Fruit fly (Drosophila melanogaster) whole organism, embryonic: Measurements from ENCODE around the gene mfr.

Experiments used
- B-H2 ChIP-seq: fragments of 200-800 bp; sonication (Bioruptor generic); optimal IDR thresholded peaks from 2 replicates; lab custom pipeline; 2018; ENCODE audit warnings: missing biosample characterization, mild to moderate bottlenecking, missing genetic modification characterization
- CG10979 ChIP-seq: fragments of 200-800 bp; sonication (Bioruptor generic); optimal IDR thresholded peaks from 2 replicates; lab custom pipeline; 2018; ENCODE audit warnings: missing biosample characterization, mild to moderate bottlenecking, missing genetic modification characterization, moderate library complexity
- CG11247 ChIP-seq: fragments of 200-800 bp; sonication (Bioruptor generic); IDR thresholded peaks from 2 replicates; pipeline ENCODE4 v1.3.6; 2022; ENCODE audit warnings: missing biosample characterization, missing genetic modification characterization
- CG1233 ChIP-seq: fragments of 200-800 bp; sonication (Bioruptor generic); optimal IDR thresholded peaks from 4 replicates; lab custom pipeline; 2018; ENCODE audit warnings: missing biosample characterization, mild to moderate bottlenecking, missing genetic modification characterization
- CG13287 ChIP-seq: fragments of 200-800 bp; sonication (Bioruptor generic); IDR thresholded peaks from 2 replicates; pipeline ENCODE4 v1.3.6; 2022; ENCODE audit warnings: missing biosample characterization, missing genetic modification characterization; ENCODE audit not compliant: partially characterized antibody
- CG13424 ChIP-seq: fragments of 200-800 bp; sonication (Bioruptor generic); optimal IDR thresholded peaks from 2 replicates; lab custom pipeline; 2019; ENCODE audit warnings: missing biosample characterization, mild to moderate bottlenecking, missing genetic modification characterization, moderate library complexity
- CG13624 ChIP-seq: fragments of 200-800 bp; sonication (Bioruptor generic); optimal IDR thresholded peaks from 2 replicates; lab custom pipeline; 2016; ENCODE audit warnings: missing biosample characterization, missing genetic modification characterization
- CG13775 ChIP-seq: fragments of 200-800 bp; sonication (Bioruptor generic); optimal IDR thresholded peaks from 3 replicates; lab custom pipeline; 2017; ENCODE audit warnings: missing biosample characterization, mild to moderate bottlenecking, missing genetic modification characterization
- CG14710 ChIP-seq: fragments of 200-800 bp; sonication (Bioruptor generic); optimal IDR thresholded peaks from 3 replicates; lab custom pipeline; 2019; ENCODE audit warnings: missing biosample characterization, mild to moderate bottlenecking, missing genetic modification characterization, moderate library complexity
- CG14860 ChIP-seq: fragments of 200-800 bp; sonication (Bioruptor generic); IDR thresholded peaks from 3 replicates; pipeline ENCODE4 v1.3.6; 2022; ENCODE audit warnings: missing biosample characterization, missing genetic modification characterization; ENCODE audit not compliant: partially characterized antibody
- CG15514 ChIP-seq: fragments of 200-800 bp; sonication (Bioruptor generic); optimal IDR thresholded peaks from 3 replicates; lab custom pipeline; 2017; ENCODE audit warnings: missing biosample characterization, missing genetic modification characterization, mild to moderate bottlenecking, moderate library complexity, missing genetic modification reagents
- CG17568 ChIP-seq: fragments of 200-800 bp; sonication (Bioruptor generic); optimal IDR thresholded peaks from 2 replicates; lab custom pipeline; 2018; ENCODE audit warnings: missing biosample characterization, mild to moderate bottlenecking, missing genetic modification characterization, moderate library complexity
- CG2120 ChIP-seq: fragments of 200-800 bp; sonication (Bioruptor generic); optimal IDR thresholded peaks from 3 replicates; lab custom pipeline; 2016; ENCODE audit warnings: missing biosample characterization, missing genetic modification characterization
- CG31224 ChIP-seq: fragments of 200-800 bp; sonication (Bioruptor generic); IDR thresholded peaks from 2 replicates; pipeline ENCODE4 v1.3.6; 2022; ENCODE audit warnings: missing biosample characterization, missing genetic modification characterization
- CG6689 ChIP-seq: fragments of 200-800 bp; sonication (Bioruptor generic); IDR thresholded peaks from 2 replicates; pipeline ENCODE4 v1.3.6; 2022; ENCODE audit warnings: missing biosample characterization, missing genetic modification characterization
- CG7357 ChIP-seq: fragments of 200-800 bp; sonication (Bioruptor generic); IDR thresholded peaks from 3 replicates; pipeline ENCODE4 v1.3.6; 2022; ENCODE audit warnings: missing biosample characterization, missing genetic modification characterization
- CG7963 ChIP-seq: fragments of 200-800 bp; sonication (Bioruptor generic); IDR thresholded peaks from 3 replicates; pipeline ENCODE4 v1.3.6; 2022; ENCODE audit warnings: missing biosample characterization, missing genetic modification characterization; ENCODE audit not compliant: partially characterized antibody
- CG9876 ChIP-seq: fragments of 200-800 bp; sonication (Bioruptor generic); optimal IDR thresholded peaks from 2 replicates; lab custom pipeline; 2016; ENCODE audit warnings: missing biosample characterization, missing genetic modification characterization
- Dref ChIP-seq: fragments of 200-800 bp; sonication (Bioruptor generic); IDR thresholded peaks from 2 replicates; pipeline ENCODE4 v1.3.6; 2022; ENCODE audit warnings: missing biosample characterization, missing genetic modification characterization
- ERR ChIP-seq: fragments of 200-800 bp; sonication (Bioruptor generic); optimal IDR thresholded peaks from 2 replicates; lab custom pipeline; 2016; ENCODE audit warnings: missing biosample characterization, missing genetic modification characterization
- Eip74EF ChIP-seq, 2 experiments: fragments of 200-800 bp in 1 of 2; fragments of >200 bp in 1 of 2; sonication (Bioruptor generic) in 1 of 2; optimal IDR thresholded peaks; 2 replicates each; lab custom pipeline; 2017 to 2019; ENCODE audit warnings: missing biosample characterization in 2 of 2, missing genetic modification characterization in 2 of 2, mild to moderate bottlenecking in 1 of 2, moderate library complexity in 1 of 2
- Elba2 ChIP-seq: fragments of 200-800 bp; sonication (Bioruptor generic); optimal IDR thresholded peaks from 3 replicates; lab custom pipeline; 2016; ENCODE audit warnings: missing biosample characterization, missing genetic modification characterization
- GATAe ChIP-seq: fragments of 200-800 bp; sonication (Bioruptor generic); conservative IDR thresholded peaks from 2 replicates; pipeline ENCODE4 v1.3.6; 2022; ENCODE audit warnings: missing biosample characterization, missing genetic modification characterization
- HLH54F ChIP-seq: fragments of 200-800 bp; sonication (Bioruptor generic); optimal IDR thresholded peaks from 3 replicates; lab custom pipeline; 2016; ENCODE audit warnings: missing biosample characterization, missing genetic modification characterization
- Hand ChIP-seq: fragments of 200-800 bp; sonication (Bioruptor generic); optimal IDR thresholded peaks from 2 replicates; lab custom pipeline; 2017; ENCODE audit warnings: mild to moderate bottlenecking, missing biosample characterization, missing genetic modification reagents, missing genetic modification characterization
- Hmr ChIP-seq: fragments of 200-800 bp; sonication (Bioruptor generic); optimal IDR thresholded peaks from 3 replicates; lab custom pipeline; 2017; ENCODE audit warnings: mild to moderate bottlenecking, missing biosample characterization, missing genetic modification reagents, missing genetic modification characterization
- Lpt ChIP-seq: fragments of >200 bp; optimal IDR thresholded peaks from 2 replicates; lab custom pipeline; 2018; ENCODE audit warnings: missing biosample characterization, missing genetic modification characterization
- MTF-1 ChIP-seq: fragments of 200-800 bp; sonication (Bioruptor generic); optimal IDR thresholded peaks from 2 replicates; lab custom pipeline; 2018; ENCODE audit warnings: missing biosample characterization, mild to moderate bottlenecking, missing genetic modification characterization, borderline replicate concordance
- NC2α ChIP-seq: fragments of 200-800 bp; sonication (Bioruptor generic); optimal IDR thresholded peaks from 2 replicates; lab custom pipeline; 2016; ENCODE audit warnings: missing biosample characterization, missing genetic modification characterization
- Oli ChIP-seq: fragments of 200-800 bp; sonication (Bioruptor generic); optimal IDR thresholded peaks from 2 replicates; lab custom pipeline; 2018; ENCODE audit warnings: missing biosample characterization, mild to moderate bottlenecking, missing genetic modification characterization, moderate library complexity
- Rfx ChIP-seq: fragments of 200-800 bp; sonication (Bioruptor generic); IDR thresholded peaks from 2 replicates; pipeline ENCODE4 v1.3.6; 2022; ENCODE audit warnings: missing biosample characterization, missing genetic modification characterization
- Rx ChIP-seq: fragments of 200-800 bp; sonication (Bioruptor generic); IDR thresholded peaks from 2 replicates; pipeline ENCODE4 v1.3.6; 2022; ENCODE audit warnings: missing biosample characterization, missing genetic modification characterization
- Side ChIP-seq: fragments of 200-800 bp; sonication (Bioruptor generic); optimal IDR thresholded peaks from 2 replicates; lab custom pipeline; 2016; ENCODE audit warnings: missing biosample characterization, missing genetic modification characterization
- Sin3A ChIP-seq: fragments of >200 bp; optimal IDR thresholded peaks from 2 replicates; lab custom pipeline; 2018
- Tbp ChIP-seq: fragments of >200 bp; optimal IDR thresholded peaks from 2 replicates; lab custom pipeline; 2018; ENCODE audit warnings: missing biosample characterization, missing genetic modification characterization
- Xrp1 ChIP-seq: fragments of 200-800 bp; sonication (Bioruptor generic); IDR thresholded peaks from 2 replicates; pipeline ENCODE4 v1.3.6; 2022; ENCODE audit warnings: missing biosample characterization, missing genetic modification characterization
- bcd ChIP-seq: fragments of 200-800 bp; sonication (Bioruptor generic); optimal IDR thresholded peaks from 2 replicates; lab custom pipeline; 2017; ENCODE audit warnings: missing biosample characterization, mild to moderate bottlenecking, missing genetic modification characterization
- caup ChIP-seq: fragments of 200-800 bp; sonication (Bioruptor generic); optimal IDR thresholded peaks from 3 replicates; lab custom pipeline; 2017; ENCODE audit warnings: missing biosample characterization, mild to moderate bottlenecking, missing genetic modification characterization, moderate library complexity; ENCODE audit not compliant: severe bottlenecking
- chn ChIP-seq: fragments of 200-800 bp; sonication (Bioruptor generic); optimal IDR thresholded peaks from 2 replicates; lab custom pipeline; 2016; ENCODE audit warnings: missing biosample characterization, missing genetic modification characterization
- corto ChIP-seq: fragments of 200-800 bp; sonication (Bioruptor generic); optimal IDR thresholded peaks from 2 replicates; lab custom pipeline; 2016; ENCODE audit warnings: missing biosample characterization, mild to moderate bottlenecking, missing genetic modification characterization, moderate library complexity
- crol ChIP-seq: fragments of 200-800 bp; sonication (Bioruptor generic); IDR thresholded peaks from 2 replicates; pipeline ENCODE4 v1.3.6; 2022; ENCODE audit warnings: missing biosample characterization, missing genetic modification characterization
- en ChIP-seq: fragments of 200-800 bp; sonication (Bioruptor generic); optimal IDR thresholded peaks from 2 replicates; lab custom pipeline; 2016; ENCODE audit warnings: missing biosample characterization, missing genetic modification characterization
- fru ChIP-seq: fragments of >200 bp; optimal IDR thresholded peaks from 2 replicates; lab custom pipeline; 2017
- hkb ChIP-seq, 2 experiments: fragments of 200-800 bp in 1 of 2; fragments of >200 bp in 1 of 2; sonication (Bioruptor generic) in 1 of 2; IDR thresholded peaks in 1 of 2; optimal IDR thresholded peaks in 1 of 2; 2 replicates each; pipeline versions ENCODE4 v1.3.6 to Lab custom; 2017 to 2022; ENCODE audit warnings: missing biosample characterization in 1 of 2, missing genetic modification characterization in 1 of 2
- sd ChIP-seq: fragments of 200-800 bp; sonication (Bioruptor generic); optimal IDR thresholded peaks from 3 replicates; lab custom pipeline; 2018; ENCODE audit warnings: missing biosample characterization, mild to moderate bottlenecking, missing genetic modification characterization, moderate library complexity
- sens-2 ChIP-seq: fragments of 200-800 bp; sonication (Bioruptor generic); IDR thresholded peaks from 2 replicates; pipeline ENCODE4 v1.3.6; 2022; ENCODE audit warnings: missing biosample characterization, missing genetic modification characterization
- slou ChIP-seq: fragments of 200-800 bp; sonication (Bioruptor generic); optimal IDR thresholded peaks from 3 replicates; lab custom pipeline; 2016; ENCODE audit warnings: missing biosample characterization, missing genetic modification characterization
- sug ChIP-seq: fragments of 200-800 bp; optimal IDR thresholded peaks from 2 replicates; lab custom pipeline; 2019; ENCODE audit warnings: missing biosample characterization, mild to moderate bottlenecking, missing genetic modification characterization, moderate library complexity
- tup ChIP-seq: fragments of 200-800 bp; sonication (Bioruptor generic); optimal IDR thresholded peaks from 2 replicates; lab custom pipeline; 2016; ENCODE audit warnings: missing biosample characterization, mild to moderate bottlenecking, missing genetic modification characterization, moderate library complexity
- zfh1 ChIP-seq: fragments of 200-800 bp; sonication (Bioruptor generic); IDR thresholded peaks from 3 replicates; pipeline ENCODE4 v1.3.6; 2022; ENCODE audit warnings: missing biosample characterization, missing genetic modification characterization

mfr gene

DNA sequence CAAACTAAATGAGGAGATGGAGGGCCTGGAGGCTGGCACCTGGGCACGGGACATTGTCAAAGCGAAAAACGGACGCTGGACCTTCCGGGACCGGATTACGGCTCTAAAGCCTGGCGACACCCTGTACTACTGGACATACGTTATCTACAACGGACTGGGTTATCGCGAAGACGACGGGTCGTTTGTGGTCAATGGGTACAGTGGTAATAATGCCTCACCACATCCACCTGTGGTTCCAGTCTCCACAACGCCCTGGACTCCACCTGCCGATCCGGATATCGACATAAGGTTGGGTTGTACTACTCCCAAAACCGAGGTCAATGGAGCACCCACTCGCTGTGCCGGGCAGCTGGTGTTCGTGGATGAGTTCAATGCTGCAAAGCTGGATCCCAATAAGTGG, 42.7 kb upstream of the mfr start:
- no peak for TF ChIP-seq Rx (GFP tag; lab: Robert Waterston, UW)
- TF ChIP-seq CG13287: no peak
- TF ChIP-seq tup (GFP tag; lab: Kevin White, UChicago): no peak
- TF ChIP-seq Rfx (GFP tag; lab: Robert Waterston, UW): no peak
- TF ChIP-seq GATAe (GFP tag; lab: Robert Waterston, UW): no peak
- no peak for TF ChIP-seq Hand
- no peak for TF ChIP-seq Sin3A
- no peak for TF ChIP-seq CG1233 (GFP tag; lab: Kevin White, UChicago)
- no peak for TF ChIP-seq CG7963 (GFP tag; lab: Robert Waterston, UW)
- TF ChIP-seq CG11247 (GFP tag; lab: Robert Waterston, UW): no peak
- TF ChIP-seq CG6689 (GFP tag; lab: Robert Waterston, UW): no peak
- TF ChIP-seq fru (lab: Kevin White, UChicago): no peak
- no peak for TF ChIP-seq Xrp1 (GFP tag; lab: Robert Waterston, UW)
- no peak for TF ChIP-seq Lpt (GFP tag; lab: Kevin White, UChicago)
- no peak for TF ChIP-seq CG14860 (GFP tag; lab: Robert Waterston, UW)
- no peak for TF ChIP-seq Eip74EF (GFP tag; optimal IDR thresholded peaks at IDR 0.05; lab: Kevin White, UChicago)

DNA sequence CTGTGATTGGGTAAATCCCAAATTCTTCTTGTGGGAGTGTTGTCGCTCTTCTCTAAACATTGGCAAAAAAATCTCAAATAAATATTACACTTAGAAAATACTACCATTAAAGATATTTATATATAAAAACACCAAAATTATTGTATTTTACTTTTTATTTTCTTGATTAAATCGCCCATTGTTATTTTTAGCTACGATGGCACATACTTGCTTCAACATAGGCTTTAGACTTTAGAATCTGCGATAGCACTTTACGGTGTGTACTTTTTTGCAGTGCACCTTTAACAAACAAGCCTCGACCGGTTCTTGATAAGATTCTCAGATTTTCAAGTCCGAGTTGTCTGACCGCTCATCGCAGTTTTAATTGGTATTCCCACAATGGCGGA, 42.2 kb upstream of the mfr start, which contains the start of gene GNBP3:
GNBP3 (plus strand) TSS at position 374 of the 386 bp plus-strand sequence.
- TF ChIP-seq CG17568 (GFP tag; lab: Kevin White, UChicago): no peak
- TF ChIP-seq ERR (GFP tag; lab: Kevin White, UChicago): no peak
- TF ChIP-seq slou (GFP tag; lab: Kevin White, UChicago): no peak
- peak; percentile 60; the same call in 2 of the 3 replicates for TF ChIP-seq zfh1
- TF ChIP-seq CG13624: peak; percentile 16
- TF ChIP-seq Elba2 (GFP tag; lab: Kevin White, UChicago): no peak
- peak; percentile 69 for TF ChIP-seq CG2120
- no peak for TF ChIP-seq chn (GFP tag; lab: Kevin White, UChicago)
- TF ChIP-seq hkb (optimal IDR thresholded peaks at IDR 0.05; lab: Kevin White, UChicago): no peak
- TF ChIP-seq hkb (GFP tag; IDR thresholded peaks at IDR 0.05; lab: Robert Waterston, UW): peak; percentile 87
- peak; percentile 58 for TF ChIP-seq CG31224
- no peak for TF ChIP-seq Side
- TF ChIP-seq CG10979 (tag; lab: Kevin White, UChicago): peak; percentile 55
- 0 out of 3 replicates have a peak, but pooled peaks have one; percentile 31 for TF ChIP-seq CG7357 (GFP tag; lab: Robert Waterston, UW)
- TF ChIP-seq crol (GFP tag; lab: Robert Waterston, UW): no peak
- TF ChIP-seq en (GFP tag; lab: Kevin White, UChicago): no peak
- peak; percentile 86 for TF ChIP-seq Xrp1 (GFP tag; lab: Robert Waterston, UW)
- TF ChIP-seq CG13424 (tag; lab: Kevin White, UChicago): peak; percentile 53
- peak; percentile 47 for TF ChIP-seq caup
- TF ChIP-seq corto (GFP tag; lab: Kevin White, UChicago): peak; percentile 92
- TF ChIP-seq sug (tag; lab: Kevin White, UChicago): no peak
- TF ChIP-seq bcd (GFP tag; lab: Kevin White, UChicago): peak; percentile 67
- TF ChIP-seq Oli: peak; percentile 19
- no peak for TF ChIP-seq Tbp (GFP tag; lab: Kevin White, UChicago)
- TF ChIP-seq HLH54F: peak; percentile 9
- TF ChIP-seq sens-2 (GFP tag; lab: Robert Waterston, UW): no peak
- TF ChIP-seq CG13775: peak; percentile 49
- TF ChIP-seq NC2α: no peak
- TF ChIP-seq CG9876 (GFP tag; lab: Kevin White, UChicago): no peak
- TF ChIP-seq Hmr (GFP tag; lab: Kevin White, UChicago): no peak
- TF ChIP-seq Dref (GFP tag; lab: Robert Waterston, UW): no peak
- TF ChIP-seq sd (tag; lab: Kevin White, UChicago): no peak
- TF ChIP-seq CG14710 (tag; lab: Kevin White, UChicago): peak; percentile 48
- TF ChIP-seq B-H2 (GFP tag; lab: Kevin White, UChicago): peak; percentile 29
- TF ChIP-seq CG15514 (GFP tag; lab: Kevin White, UChicago): peak; percentile 68
- TF ChIP-seq MTF-1 (GFP tag; lab: Kevin White, UChicago): no peak
